Fruit fly (Drosophila melanogaster) Kc167 (cell line): Measurements from ENCODE around the gene dpr5.

Experiments
- Myc ChIP-seq: fragments of >200 bp; optimal IDR thresholded peaks from 2 replicates; lab custom pipeline; 2017; ENCODE audit warnings: missing external identifiers
- Sin3A ChIP-seq: fragments of >200 bp; optimal IDR thresholded peaks from 2 replicates; lab custom pipeline; 2018; ENCODE audit warnings: missing external identifiers
- h ChIP-seq: fragments of >200 bp; optimal IDR thresholded peaks from 3 replicates; lab custom pipeline; 2018; ENCODE audit warnings: missing external identifiers
- psq ChIP-seq: fragments of >200 bp; optimal IDR thresholded peaks from 2 replicates; lab custom pipeline; 2017; ENCODE audit warnings: missing external identifiers
- ttk ChIP-seq: sonication (Bioruptor generic); optimal IDR thresholded peaks from 2 replicates; lab custom pipeline; 2017; ENCODE audit warnings: missing external identifiers

DNA sequence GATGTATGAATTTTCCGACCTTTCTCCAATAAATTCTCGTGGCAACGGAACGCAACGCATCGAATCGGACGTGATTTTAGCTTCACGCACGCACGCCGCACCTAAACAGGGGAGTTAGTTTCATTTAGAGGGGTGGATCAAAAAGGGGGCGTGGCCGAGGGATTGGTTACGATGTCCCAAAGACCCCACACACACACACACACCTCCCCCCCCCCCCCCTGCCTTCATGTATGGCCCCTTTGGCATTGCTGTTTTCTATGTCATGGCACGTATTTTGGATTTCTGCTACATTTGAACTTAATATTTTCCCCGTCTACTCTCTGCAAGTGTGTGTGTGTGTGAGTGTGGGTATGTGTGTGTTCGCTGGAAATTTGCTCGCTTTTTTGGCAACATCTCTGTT, 32.1 kb downstream of the dpr5 start:
- TF ChIP-seq Myc (lab: Kevin White, UChicago) (no peak), ttk (no peak), psq (no peak), h (lab: Kevin White, UChicago) (no peak), Sin3A (lab: Kevin White, UChicago) (no peak)
